Fruit fly (Drosophila melanogaster): Measurements from ENCODE around the gene Pmm2.

The Pmm2 gene

dm6 chr3L:12534318-12534717, at the start of gene Pmm2:
Gene Pmm2 (plus strand): TSS chr3L:12534590.
- TF ChIP-seq psq (optimal IDR thresholded peaks at IDR 0.05) (no peak), Sin3A (optimal IDR thresholded peaks at IDR 0.05) (no peak), h (optimal IDR thresholded peaks at IDR 0.05) (no peak), Myc (optimal IDR thresholded peaks at IDR 0.05) (no peak), ttk (optimal IDR thresholded peaks at IDR 0.05) (no peak), insv (optimal IDR thresholded peaks at IDR 0.05) (no peak)

dm6 chr3L:12484948-12485347, 49.4 kb upstream of the Pmm2 start, which contains the start of gene CG10663:
Gene CG10663 (minus strand): TSS chr3L:12485035.
- no peak for TF ChIP-seq Sin3A (optimal IDR thresholded peaks at IDR 0.05)
- no peak for TF ChIP-seq Myc (optimal IDR thresholded peaks at IDR 0.05)
- no peak for TF ChIP-seq insv (optimal IDR thresholded peaks at IDR 0.05)
- no peak for TF ChIP-seq ttk (optimal IDR thresholded peaks at IDR 0.05)
- TF ChIP-seq h (optimal IDR thresholded peaks at IDR 0.05): no peak
- TF ChIP-seq psq (optimal IDR thresholded peaks at IDR 0.05): no peak

dm6 chr3L:12486175-12486574, 48.2 kb upstream of the Pmm2 start:
- TF ChIP-seq Myc (optimal IDR thresholded peaks at IDR 0.05) (no peak), ttk (optimal IDR thresholded peaks at IDR 0.05) (no peak), psq (optimal IDR thresholded peaks at IDR 0.05) (no peak), h (optimal IDR thresholded peaks at IDR 0.05) (no peak), Sin3A (optimal IDR thresholded peaks at IDR 0.05) (no peak), insv (optimal IDR thresholded peaks at IDR 0.05) (no peak)

- no peak for TF ChIP-seq insv (optimal IDR thresholded peaks at IDR 0.05)
These were observed 44.4 kb upstream of the Pmm2 start for dm6 chr3L:12489952-12490351.

dm6 chr3L:12490418-12491035, 43.9 kb upstream of the Pmm2 start, which contains the start of gene CG10660:
Gene CG10660 (minus strand): TSS chr3L:12490676.
- TF ChIP-seq h (optimal IDR thresholded peaks at IDR 0.05) (no peak), Sin3A (optimal IDR thresholded peaks at IDR 0.05) (no peak), Myc (optimal IDR thresholded peaks at IDR 0.05) (no peak), ttk (optimal IDR thresholded peaks at IDR 0.05) (no peak), psq (optimal IDR thresholded peaks at IDR 0.05) (no peak), insv (optimal IDR thresholded peaks at IDR 0.05) (no peak)

- no peak for TF ChIP-seq insv (optimal IDR thresholded peaks at IDR 0.05)
These were observed 40.1 kb upstream of the Pmm2 start for dm6 chr3L:12494273-12494672.

dm6 chr3L:12495312-12495725, 39.1 kb upstream of the Pmm2 start:
- TF ChIP-seq Sin3A (optimal IDR thresholded peaks at IDR 0.05): no peak
- no peak for TF ChIP-seq insv (optimal IDR thresholded peaks at IDR 0.05)
- TF ChIP-seq psq (optimal IDR thresholded peaks at IDR 0.05): no peak
- no peak for TF ChIP-seq Myc (optimal IDR thresholded peaks at IDR 0.05)
- no peak for TF ChIP-seq ttk (optimal IDR thresholded peaks at IDR 0.05)
- no peak for TF ChIP-seq h (optimal IDR thresholded peaks at IDR 0.05)

- TF ChIP-seq Myc (optimal IDR thresholded peaks at IDR 0.05): no peak
- no peak for TF ChIP-seq psq (optimal IDR thresholded peaks at IDR 0.05)
- no peak for TF ChIP-seq Sin3A (optimal IDR thresholded peaks at IDR 0.05)
- no peak for TF ChIP-seq insv (optimal IDR thresholded peaks at IDR 0.05)
- no peak for TF ChIP-seq h (optimal IDR thresholded peaks at IDR 0.05)
- no peak for TF ChIP-seq ttk (optimal IDR thresholded peaks at IDR 0.05)
These were observed 37.7 kb upstream of the Pmm2 start, which contains the start of gene CG10657 for dm6 chr3L:12496428-12497344. Gene CG10657 (minus strand): TSS chr3L:12497216.

- no peak for TF ChIP-seq Sin3A (optimal IDR thresholded peaks at IDR 0.05)
These were observed 33.1 kb upstream of the Pmm2 start, which contains the start of the genes CG10638 and CG10681 for dm6 chr3L:12501249-12501648. Gene CG10638 (minus strand): TSS chr3L:12501311. Gene CG10681 (plus strand): TSS chr3L:12501513.

dm6 chr3L:12503865-12504650, 30.3 kb upstream of the Pmm2 start, which contains the start of the genes CG10646 and vih:
Gene CG10646 (minus strand): TSS chr3L:12503894.
Gene vih (plus strand): TSS chr3L:12504292.
- TF ChIP-seq Myc (optimal IDR thresholded peaks at IDR 0.05) (no peak), h (optimal IDR thresholded peaks at IDR 0.05) (no peak), Sin3A (optimal IDR thresholded peaks at IDR 0.05) (no peak), psq (optimal IDR thresholded peaks at IDR 0.05) (no peak), insv (optimal IDR thresholded peaks at IDR 0.05) (no peak), ttk (optimal IDR thresholded peaks at IDR 0.05) (no peak)

- TF ChIP-seq Myc (optimal IDR thresholded peaks at IDR 0.05) (no peak), insv (optimal IDR thresholded peaks at IDR 0.05) (no peak), ttk (optimal IDR thresholded peaks at IDR 0.05) (no peak), Sin3A (optimal IDR thresholded peaks at IDR 0.05) (no peak), psq (optimal IDR thresholded peaks at IDR 0.05) (no peak), h (optimal IDR thresholded peaks at IDR 0.05) (no peak)
These were observed 28.4 kb upstream of the Pmm2 start for dm6 chr3L:12505990-12506389.

dm6 chr3L:12506963-12507552, 27.3 kb upstream of the Pmm2 start:
- TF ChIP-seq insv (optimal IDR thresholded peaks at IDR 0.05) (no peak), h (optimal IDR thresholded peaks at IDR 0.05) (no peak), Sin3A (optimal IDR thresholded peaks at IDR 0.05) (no peak), Myc (optimal IDR thresholded peaks at IDR 0.05) (no peak), psq (optimal IDR thresholded peaks at IDR 0.05) (no peak), ttk (optimal IDR thresholded peaks at IDR 0.05) (no peak)
